Fruit fly (Drosophila melanogaster) whole organism, prepupa: Measurements from ENCODE around the gene CG15563.
A peak's percentile ranks its signal among the peaks of the same experiment; 100 is the strongest.

Source experiments
- Blimp-1 ChIP-seq: fragments of 200-800 bp; sonication (Bioruptor generic); optimal IDR thresholded peaks from 3 replicates; lab custom pipeline; 2017; ENCODE audit warnings: missing biosample characterization, missing genetic modification characterization, mild to moderate bottlenecking, moderate library complexity, missing genetic modification reagents
- CG10631 ChIP-seq: fragments of 200-800 bp; sonication (Bioruptor generic); optimal IDR thresholded peaks from 2 replicates; lab custom pipeline; 2016; ENCODE audit warnings: missing biosample characterization, missing genetic modification characterization
- CG10669 ChIP-seq: fragments of 200-800 bp; sonication (Bioruptor generic); optimal IDR thresholded peaks from 3 replicates; lab custom pipeline; 2018; ENCODE audit warnings: missing biosample characterization, mild to moderate bottlenecking, missing genetic modification characterization, moderate library complexity
- CG11762 ChIP-seq: fragments of 200-800 bp; sonication (Bioruptor generic); optimal IDR thresholded peaks from 3 replicates; lab custom pipeline; 2016; ENCODE audit warnings: missing biosample characterization, missing genetic modification characterization; ENCODE audit not compliant: insufficient read depth
- CG11902 ChIP-seq: fragments of 200-800 bp; sonication (Bioruptor generic); optimal IDR thresholded peaks from 3 replicates; lab custom pipeline; 2016; ENCODE audit warnings: missing biosample characterization, missing genetic modification characterization
- CG15336 ChIP-seq: fragments of 200-800 bp; sonication (Bioruptor generic); IDR thresholded peaks from 2 replicates; pipeline ENCODE4 v1.3.6; 2022; ENCODE audit warnings: missing biosample characterization, missing genetic modification characterization
- CG1621 ChIP-seq: fragments of 200-800 bp; sonication (Bioruptor generic); optimal IDR thresholded peaks from 3 replicates; lab custom pipeline; 2018; ENCODE audit warnings: missing biosample characterization, mild to moderate bottlenecking, missing genetic modification characterization
- CG16779 ChIP-seq: fragments of 200-800 bp; sonication (Bioruptor generic); optimal IDR thresholded peaks from 3 replicates; lab custom pipeline; 2017; ENCODE audit warnings: missing biosample characterization, mild to moderate bottlenecking, missing genetic modification characterization
- CG3032 ChIP-seq: fragments of 200-800 bp; optimal IDR thresholded peaks from 2 replicates; lab custom pipeline; 2019; ENCODE audit warnings: missing biosample characterization, mild to moderate bottlenecking, missing genetic modification characterization, moderate library complexity
- CG31627 ChIP-seq: fragments of 200-800 bp; sonication (Bioruptor generic); optimal IDR thresholded peaks from 3 replicates; lab custom pipeline; 2016; ENCODE audit warnings: missing biosample characterization, missing genetic modification characterization
- CG32006 ChIP-seq: fragments of 200-800 bp; sonication (Bioruptor generic); optimal IDR thresholded peaks from 3 replicates; lab custom pipeline; 2017; ENCODE audit warnings: missing biosample characterization, mild to moderate bottlenecking, missing genetic modification characterization
- CG4318 ChIP-seq: fragments of 200-800 bp; sonication (Bioruptor generic); optimal IDR thresholded peaks from 3 replicates; lab custom pipeline; 2017; ENCODE audit warnings: missing biosample characterization, mild to moderate bottlenecking, missing genetic modification characterization
- CG6163 ChIP-seq: fragments of 200-800 bp; sonication (Bioruptor generic); IDR thresholded peaks from 3 replicates; pipeline ENCODE4 v1.3.6; 2022; ENCODE audit warnings: missing biosample characterization, missing genetic modification characterization
- CG6276 ChIP-seq: fragments of 200-800 bp; sonication (Bioruptor generic); optimal IDR thresholded peaks from 2 replicates; lab custom pipeline; 2017; ENCODE audit warnings: missing biosample characterization, mild to moderate bottlenecking, missing genetic modification characterization
- CG6792 ChIP-seq: fragments of 200-800 bp; sonication (Bioruptor generic); optimal IDR thresholded peaks from 3 replicates; lab custom pipeline; 2016; ENCODE audit warnings: missing biosample characterization, missing genetic modification characterization
- CG6808 ChIP-seq: fragments of 200-800 bp; sonication (Bioruptor generic); optimal IDR thresholded peaks from 3 replicates; lab custom pipeline; 2017; ENCODE audit warnings: missing biosample characterization, missing genetic modification characterization, mild to moderate bottlenecking, moderate library complexity, missing genetic modification reagents
- CG7368 ChIP-seq: fragments of 200-800 bp; sonication (Bioruptor generic); optimal IDR thresholded peaks from 3 replicates; lab custom pipeline; 2016; ENCODE audit warnings: missing biosample characterization, missing genetic modification characterization
- CG8119 ChIP-seq: fragments of 200-800 bp; sonication (Bioruptor generic); IDR thresholded peaks from 3 replicates; pipeline ENCODE4 v1.3.6; 2022; ENCODE audit warnings: missing biosample characterization, missing genetic modification characterization
- CG9139 ChIP-seq: fragments of 200-800 bp; sonication (Bioruptor generic); optimal IDR thresholded peaks from 3 replicates; lab custom pipeline; 2017; ENCODE audit warnings: missing biosample characterization, mild to moderate bottlenecking, missing genetic modification characterization
- Eip75B ChIP-seq: fragments of 200-800 bp; sonication (Bioruptor generic); optimal IDR thresholded peaks from 3 replicates; lab custom pipeline; 2016; ENCODE audit warnings: missing biosample characterization, missing genetic modification characterization
- Eip78C ChIP-seq: fragments of 200-800 bp; sonication (Bioruptor generic); peaks from one replicate; lab custom pipeline; 2016; ENCODE audit warnings: missing biosample characterization, missing genetic modification characterization
- Eip93F ChIP-seq: fragments of 200-800 bp; sonication (Bioruptor generic); optimal IDR thresholded peaks from 2 replicates; lab custom pipeline; 2016; ENCODE audit warnings: missing biosample characterization, mild to moderate bottlenecking, missing genetic modification characterization
- Ets21C ChIP-seq: fragments of 200-800 bp; sonication (Bioruptor generic); optimal IDR thresholded peaks from 3 replicates; lab custom pipeline; 2016; ENCODE audit warnings: missing biosample characterization, missing genetic modification characterization
- Ets96B ChIP-seq: fragments of 200-800 bp; optimal IDR thresholded peaks from 2 replicates; lab custom pipeline; 2019; ENCODE audit warnings: missing biosample characterization, mild to moderate bottlenecking, missing genetic modification characterization, moderate library complexity
- Gug ChIP-seq: fragments of 200-800 bp; sonication (Bioruptor generic); IDR thresholded peaks from 2 replicates; pipeline ENCODE4 v1.3.6; 2022; ENCODE audit warnings: missing biosample characterization, missing genetic modification characterization
- Hr38 ChIP-seq: sonication (Bioruptor generic); optimal IDR thresholded peaks from 2 replicates; lab custom pipeline; 2016; ENCODE audit warnings: missing biosample characterization, missing genetic modification characterization
- Hr39 ChIP-seq: fragments of 200-800 bp; sonication (Bioruptor generic); optimal IDR thresholded peaks from 2 replicates; lab custom pipeline; 2016; ENCODE audit warnings: missing biosample characterization, missing genetic modification characterization
- Lpt ChIP-seq: fragments of 200-800 bp; sonication (Bioruptor generic); optimal IDR thresholded peaks from 3 replicates; lab custom pipeline; 2016; ENCODE audit warnings: missing biosample characterization, missing genetic modification characterization
- Met ChIP-seq: fragments of 200-800 bp; sonication (Bioruptor generic); optimal IDR thresholded peaks from 3 replicates; lab custom pipeline; 2016; ENCODE audit warnings: missing biosample characterization, missing genetic modification characterization
- OdsH ChIP-seq: fragments of 200-800 bp; sonication (Bioruptor generic); optimal IDR thresholded peaks from 3 replicates; lab custom pipeline; 2016; ENCODE audit warnings: missing biosample characterization, missing genetic modification characterization
- Sox102F ChIP-seq: fragments of 200-800 bp; sonication (Bioruptor generic); optimal IDR thresholded peaks from 2 replicates; lab custom pipeline; 2016; ENCODE audit warnings: missing biosample characterization, mild to moderate bottlenecking, missing genetic modification characterization
- Sox15 ChIP-seq: fragments of 200-800 bp; sonication (Bioruptor generic); optimal IDR thresholded peaks from 3 replicates; lab custom pipeline; 2016; ENCODE audit warnings: missing biosample characterization, missing genetic modification characterization
- achi ChIP-seq: fragments of 200-800 bp; sonication (Bioruptor generic); optimal IDR thresholded peaks from 3 replicates; lab custom pipeline; 2016; ENCODE audit warnings: missing biosample characterization, missing genetic modification characterization
- acj6 ChIP-seq: fragments of 200-800 bp; sonication (Bioruptor generic); optimal IDR thresholded peaks from 3 replicates; lab custom pipeline; 2016; ENCODE audit warnings: missing biosample characterization, missing genetic modification characterization
- dac ChIP-seq: fragments of 200-800 bp; sonication (Bioruptor generic); optimal IDR thresholded peaks from 2 replicates; lab custom pipeline; 2017; ENCODE audit warnings: missing biosample characterization, mild to moderate bottlenecking, missing genetic modification characterization
- eg ChIP-seq: fragments of 200-800 bp; sonication (Bioruptor generic); IDR thresholded peaks from 3 replicates; pipeline ENCODE4 v1.3.6; 2022; ENCODE audit warnings: missing biosample characterization, missing genetic modification characterization
- esn ChIP-seq: fragments of 200-800 bp; sonication (Bioruptor generic); optimal IDR thresholded peaks from 2 replicates; lab custom pipeline; 2016; ENCODE audit warnings: missing biosample characterization, mild to moderate bottlenecking, missing genetic modification characterization, moderate library complexity
- fd59A ChIP-seq: fragments of 200-800 bp; sonication (Bioruptor generic); optimal IDR thresholded peaks from 2 replicates; lab custom pipeline; 2017; ENCODE audit warnings: missing biosample characterization, mild to moderate bottlenecking, missing genetic modification characterization, missing genetic modification reagents
- fkh ChIP-seq: fragments of 200-800 bp; sonication (Bioruptor generic); optimal IDR thresholded peaks from 3 replicates; lab custom pipeline; 2017; ENCODE audit warnings: missing biosample characterization, mild to moderate bottlenecking, missing genetic modification characterization, moderate library complexity
- lz ChIP-seq: fragments of 200-800 bp; sonication (Bioruptor generic); optimal IDR thresholded peaks from 3 replicates; lab custom pipeline; 2016; ENCODE audit warnings: missing biosample characterization, missing genetic modification characterization
- net ChIP-seq: fragments of 200-800 bp; sonication (Bioruptor generic); optimal IDR thresholded peaks from 3 replicates; lab custom pipeline; 2016; ENCODE audit warnings: missing biosample characterization, missing genetic modification characterization
- pdm3 ChIP-seq: fragments of 200-800 bp; sonication (Bioruptor generic); optimal IDR thresholded peaks from 3 replicates; lab custom pipeline; 2016; ENCODE audit warnings: missing biosample characterization, missing genetic modification characterization
- salr ChIP-seq, 2 experiments: fragments of 200-800 bp; sonication (Bioruptor generic); optimal IDR thresholded peaks; 3 replicates each; lab custom pipeline; 2016 to 2018; ENCODE audit warnings: missing biosample characterization in 2 of 2, missing genetic modification characterization in 2 of 2, mild to moderate bottlenecking in 1 of 2
- spab ChIP-seq: fragments of 200-800 bp; sonication (Bioruptor generic); optimal IDR thresholded peaks from 2 replicates; lab custom pipeline; 2017; ENCODE audit warnings: missing biosample characterization, mild to moderate bottlenecking, missing genetic modification characterization, missing genetic modification reagents
- ss ChIP-seq, 2 experiments: fragments of 200-800 bp; sonication (Bioruptor generic); optimal IDR thresholded peaks; 2 replicates in 1 of 2; 3 replicates in 1 of 2; lab custom pipeline; 2017 to 2018; ENCODE audit warnings: mild to moderate bottlenecking in 2 of 2, missing biosample characterization in 2 of 2, missing genetic modification characterization in 2 of 2, moderate library complexity in 1 of 2
- vri ChIP-seq: fragments of 200-800 bp; sonication (Bioruptor generic); optimal IDR thresholded peaks from 3 replicates; lab custom pipeline; 2016; ENCODE audit warnings: missing biosample characterization, mild to moderate bottlenecking, missing genetic modification characterization

Gene CG15563

DNA sequence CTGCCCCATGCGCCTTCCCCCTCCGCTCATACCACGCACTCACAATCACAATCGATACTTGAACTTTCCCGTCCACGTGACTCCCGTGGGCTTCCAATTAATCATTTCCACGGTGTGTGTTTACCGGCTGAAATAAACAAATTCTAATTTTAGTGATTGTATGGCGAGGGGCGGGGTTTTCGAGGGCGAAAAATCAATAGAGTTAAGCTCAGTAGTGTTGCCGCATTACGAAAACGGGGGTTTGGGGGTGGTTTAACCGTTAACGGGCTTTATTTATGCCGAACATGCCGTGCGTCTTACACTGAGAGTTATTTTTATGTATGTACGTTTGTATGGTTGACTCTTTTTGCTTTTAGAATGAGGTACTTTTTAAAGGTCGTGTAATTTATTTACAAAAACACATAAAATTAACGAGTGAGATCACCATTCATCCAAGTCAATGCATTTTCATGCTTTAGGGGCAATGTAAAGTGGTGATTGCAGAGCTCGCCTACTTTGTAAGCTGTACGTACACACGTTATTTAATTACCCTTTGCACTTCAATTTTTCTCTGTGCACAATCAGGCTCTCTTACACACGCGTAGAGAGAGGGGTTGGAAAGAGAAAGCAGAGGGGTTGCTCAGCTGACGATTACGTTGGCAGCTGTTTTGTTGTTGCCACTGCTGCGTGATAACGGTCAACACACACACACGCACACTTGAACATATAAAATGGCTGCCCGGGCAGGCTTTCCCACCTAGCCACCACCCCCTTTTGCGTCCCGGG lies 9.8 kb downstream of the CG15563 start (continued):
- TF ChIP-seq CG15336 (GFP tag; lab: Robert Waterston, UW), result no peak
- TF ChIP-seq Sox102F (GFP tag; lab: Kevin White, UChicago), result peak; percentile 71
- TF ChIP-seq Eip93F, result no peak
- peak; percentile 91 for TF ChIP-seq Eip78C (GFP tag; lab: Kevin White, UChicago)
- peak; percentile 44 for TF ChIP-seq dac (GFP tag; lab: Kevin White, UChicago)
- peak; percentile 79 for TF ChIP-seq Hr39
- no peak for TF ChIP-seq Lpt (GFP tag; lab: Kevin White, UChicago)
- peak; percentile 71 for TF ChIP-seq Ets21C (GFP tag; lab: Kevin White, UChicago)
- TF ChIP-seq ss (GFP tag; optimal IDR thresholded peaks at IDR 0.05; lab: Kevin White, UChicago), result peak; percentile 31 to 59
- TF ChIP-seq CG9139 (GFP tag; lab: Kevin White, UChicago), result no peak
- peak; percentile 79 for TF ChIP-seq lz (GFP tag; lab: Kevin White, UChicago)
- TF ChIP-seq pdm3, result peak; percentile 75
- no peak for TF ChIP-seq CG6163 (GFP tag; lab: Robert Waterston, UW)
- TF ChIP-seq CG8119 (GFP tag; lab: Robert Waterston, UW), result no peak
- peak; percentile 66 for TF ChIP-seq acj6
- TF ChIP-seq Met (GFP tag; lab: Kevin White, UChicago), result peak; percentile 74
- peak; percentile 79 for TF ChIP-seq vri (GFP tag; lab: Kevin White, UChicago)
- TF ChIP-seq net, result peak; percentile 69
- peak; percentile 75 for TF ChIP-seq Eip75B
- TF ChIP-seq CG6808, result peak; percentile 61
- TF ChIP-seq CG11902, result peak; percentile 34
- peak; percentile 10 for TF ChIP-seq fkh (GFP tag; lab: Kevin White, UChicago)
- TF ChIP-seq CG6792 (GFP tag; lab: Kevin White, UChicago), result peak; percentile 75
- peak; percentile 6 for TF ChIP-seq Blimp-1 (GFP tag; lab: Kevin White, UChicago)
- TF ChIP-seq CG10669 (GFP tag; lab: Kevin White, UChicago), result peak; percentile 66
- TF ChIP-seq salr (GFP tag; optimal IDR thresholded peaks at IDR 0.05; lab: Kevin White, UChicago), result peak; percentile 28 to 40
- peak; percentile 80 for TF ChIP-seq CG32006 (GFP tag; lab: Kevin White, UChicago)
- TF ChIP-seq CG16779, result no peak
- no peak for TF ChIP-seq Gug
- TF ChIP-seq, all 60 proteins: peak for 45

- TF ChIP-seq achi (GFP tag; lab: Kevin White, UChicago) (no peak), Eip75B (peak; percentile 41), Sox15 (no peak), Blimp-1 (GFP tag; lab: Kevin White, UChicago) (peak; percentile 37), Hr38 (GFP tag; lab: Kevin White, UChicago) (no peak), esn (GFP tag; lab: Kevin White, UChicago) (no peak), fkh (GFP tag; lab: Kevin White, UChicago) (peak; percentile 84), salr (GFP tag; optimal IDR thresholded peaks at IDR 0.05; lab: Kevin White, UChicago) (peak; percentile 58 to 74), CG7368 (GFP tag; lab: Kevin White, UChicago) (peak; percentile 29), spab (GFP tag; lab: Kevin White, UChicago) (peak; percentile 79), CG10631 (GFP tag; lab: Kevin White, UChicago) (no peak), Met (GFP tag; lab: Kevin White, UChicago) (no peak), Eip93F (peak; percentile 25), eg (no peak), CG31627 (GFP tag; lab: Kevin White, UChicago) (no peak), pdm3 (peak; percentile 44), CG3032 (tag; lab: Kevin White, UChicago) (peak; percentile 62), CG6792 (GFP tag; lab: Kevin White, UChicago) (peak; percentile 25), fd59A (GFP tag; lab: Kevin White, UChicago) (peak; percentile 59), CG6276 (GFP tag; lab: Kevin White, UChicago) (peak; percentile 85), Lpt (GFP tag; lab: Kevin White, UChicago) (peak; percentile 52), CG10669 (GFP tag; lab: Kevin White, UChicago) (peak; percentile 75), CG4318 (no peak), CG8119 (GFP tag; lab: Robert Waterston, UW) (no peak), ss (GFP tag; optimal IDR thresholded peaks at IDR 0.05; lab: Kevin White, UChicago) (peak; percentile 88 to 92), CG11762 (GFP tag; lab: Kevin White, UChicago) (peak; percentile 33), Eip78C (GFP tag; lab: Kevin White, UChicago) (peak; percentile 68), CG1621 (tag; lab: Kevin White, UChicago) (peak; percentile 82), OdsH (GFP tag; lab: Kevin White, UChicago) (no peak), Ets96B (tag; lab: Kevin White, UChicago) (peak; percentile 71), Ets21C (GFP tag; lab: Kevin White, UChicago) (no peak)
Observed at dm6 chr3R:31221337-31222047, 10.6 kb downstream of the CG15563 start.
